Worm (Caenorhabditis elegans) whole organism, late embryonic: ENCODE measurements around the gene Y5H2A.1.

ENCODE experiments used
- C08G9.2 ChIP-seq: sonication (generic microtip); optimal IDR thresholded peaks from 2 replicates; lab custom pipeline; 2016; ENCODE audit warnings: mild to moderate bottlenecking, missing genetic modification characterization, moderate library complexity, missing compliant biosample characterization
- ama-1 ChIP-seq: fragments of 150-350 bp; optimal IDR thresholded peaks from 2 replicates; lab custom pipeline; 2014
- ceh-31 ChIP-seq: sonication (generic microtip); optimal IDR thresholded peaks from 2 replicates; lab custom pipeline; 2016; ENCODE audit warnings: missing genetic modification characterization, missing compliant biosample characterization

- TF ChIP-seq ceh-31 (tag; lab: Kevin White, UChicago) (no peak), ama-1 (lab: Kevin White, UChicago) (no peak), C08G9.2 (tag; lab: Kevin White, UChicago) (no peak)
Measured at ce11 chrV:2303775-2304174, 32.1 kb upstream of the Y5H2A.1 start, which contains the start of gene irld-15.
